Worm (Caenorhabditis elegans) whole organism, L1 larva: ENCODE measurements around the gene chk-2.

Source experiments
- ama-1 ChIP-seq: fragments of 150-350 bp; optimal IDR thresholded peaks from 2 replicates; lab custom pipeline; 2014
- ceh-82 ChIP-seq, 3 experiments: fragments of 150-350 bp in 1 of 3; sonication (generic microtip) in 2 of 3; optimal IDR thresholded peaks; 2 replicates each; lab custom pipeline; 2014 to 2017; ENCODE audit warnings: missing biosample characterization in 3 of 3, missing genetic modification characterization in 3 of 3
- egl-27 ChIP-seq, 2 experiments: fragments of 150-350 bp in 1 of 2; sonication (generic microtip); optimal IDR thresholded peaks; 3 replicates each; lab custom pipeline; 2017 to 2018; ENCODE audit warnings: missing biosample characterization in 2 of 2, missing genetic modification characterization in 2 of 2, missing genetic modification reagents in 2 of 2
- lin-13 ChIP-seq: fragments of 150-350 bp; optimal IDR thresholded peaks from 2 replicates; lab custom pipeline; 2014; ENCODE audit warnings: missing biosample characterization, missing genetic modification reagents, missing genetic modification characterization
- lsy-2 ChIP-seq, 2 experiments: fragments of 150-350 bp; optimal IDR thresholded peaks; 2 replicates each; lab custom pipeline; 2014; ENCODE audit warnings: missing biosample characterization in 2 of 2, missing genetic modification characterization in 2 of 2
- nhr-11 ChIP-seq: fragments of 150-350 bp; optimal IDR thresholded peaks from 2 replicates; lab custom pipeline; 2014; ENCODE audit warnings: missing biosample characterization, missing genetic modification characterization
- nhr-76 ChIP-seq: sonication (generic microtip); optimal IDR thresholded peaks from 2 replicates; lab custom pipeline; 2017; ENCODE audit warnings: missing biosample characterization, missing genetic modification characterization
- skn-1 ChIP-seq: fragments of 150-350 bp; optimal IDR thresholded peaks from 2 replicates; lab custom pipeline; 2014; ENCODE audit warnings: missing biosample characterization, missing genetic modification characterization

- TF ChIP-seq ama-1 (lab: Kevin White, UChicago) (no peak), lsy-2 (tag; optimal IDR thresholded peaks at IDR 0.05; lab: Kevin White, UChicago) (no peak), skn-1 (tag; lab: Kevin White, UChicago) (no peak), nhr-11 (tag; lab: Kevin White, UChicago) (no peak), egl-27 (tag; optimal IDR thresholded peaks at IDR 0.05; lab: Kevin White, UChicago) (no peak), lin-13 (GFP tag; lab: Kevin White, UChicago) (no peak), ceh-82 (tag; optimal IDR thresholded peaks at IDR 0.05; lab: Kevin White, UChicago) (no peak), nhr-76 (tag; lab: Kevin White, UChicago) (no peak)
Observed at ce11 chrV:19936945-19937344, 21.1 kb upstream of the chk-2 start.
